Fruit fly (Drosophila melanogaster) whole organism, embryonic: ENCODE results near the gene CG17327.
A peak's percentile ranks its signal among the peaks of the same experiment; 100 is the strongest.

Source experiments
- Asciz ChIP-seq: fragments of 200-800 bp; sonication (Bioruptor generic); optimal IDR thresholded peaks from 2 replicates; lab custom pipeline; 2017; ENCODE audit warnings: missing biosample characterization, mild to moderate bottlenecking, missing genetic modification characterization, missing genetic modification reagents
- Awh ChIP-seq: fragments of 200-800 bp; sonication (Bioruptor generic); IDR thresholded peaks from 2 replicates; pipeline ENCODE4, ENCODE4 v1.3.6; 2022; ENCODE audit warnings: missing biosample characterization, missing genetic modification characterization
- CG11456 ChIP-seq: fragments of 200-800 bp; sonication (Bioruptor generic); IDR thresholded peaks from 3 replicates; pipeline ENCODE4 v1.3.6; 2022; ENCODE audit warnings: missing biosample characterization, missing genetic modification characterization
- CG11504 ChIP-seq: fragments of 200-800 bp; sonication (Bioruptor generic); optimal IDR thresholded peaks from 3 replicates; lab custom pipeline; 2019; ENCODE audit warnings: missing biosample characterization, mild to moderate bottlenecking, missing genetic modification characterization, moderate library complexity
- CG11723 ChIP-seq: fragments of 200-800 bp; sonication (Bioruptor generic); optimal IDR thresholded peaks from 2 replicates; lab custom pipeline; 2017; ENCODE audit warnings: missing biosample characterization, mild to moderate bottlenecking, missing genetic modification characterization
- CG12942 ChIP-seq: fragments of 200-800 bp; sonication (Bioruptor generic); optimal IDR thresholded peaks from 3 replicates; lab custom pipeline; 2016; ENCODE audit warnings: missing biosample characterization, missing genetic modification characterization
- CG13287 ChIP-seq: fragments of 200-800 bp; sonication (Bioruptor generic); IDR thresholded peaks from 2 replicates; pipeline ENCODE4 v1.3.6; 2022; ENCODE audit warnings: missing biosample characterization, missing genetic modification characterization; ENCODE audit not compliant: partially characterized antibody
- CG17829 ChIP-seq: fragments of 200-800 bp; optimal IDR thresholded peaks from 2 replicates; lab custom pipeline; 2019; ENCODE audit warnings: missing biosample characterization, mild to moderate bottlenecking, missing genetic modification characterization, moderate library complexity
- CG2116 ChIP-seq: fragments of 200-800 bp; sonication (Bioruptor generic); optimal IDR thresholded peaks from 3 replicates; lab custom pipeline; 2018; ENCODE audit warnings: missing biosample characterization, mild to moderate bottlenecking, missing genetic modification characterization
- CG2199 ChIP-seq: fragments of 200-800 bp; sonication (Bioruptor generic); IDR thresholded peaks from 3 replicates; pipeline ENCODE4 v1.3.6; 2022; ENCODE audit warnings: missing biosample characterization, missing genetic modification characterization
- CG2875 ChIP-seq: fragments of 200-800 bp; sonication (Bioruptor generic); optimal IDR thresholded peaks from 2 replicates; lab custom pipeline; 2017; ENCODE audit warnings: missing biosample characterization, mild to moderate bottlenecking, missing genetic modification characterization, missing genetic modification reagents
- CG31388 ChIP-seq: fragments of 200-800 bp; sonication (Bioruptor generic); optimal IDR thresholded peaks from 2 replicates; lab custom pipeline; 2016; ENCODE audit warnings: missing biosample characterization, missing genetic modification characterization
- CG6654 ChIP-seq: fragments of 200-800 bp; sonication (Bioruptor generic); optimal IDR thresholded peaks from 2 replicates; lab custom pipeline; 2017; ENCODE audit warnings: missing biosample characterization, mild to moderate bottlenecking, missing genetic modification characterization
- CG6854 ChIP-seq: fragments of 200-800 bp; sonication (Bioruptor generic); optimal IDR thresholded peaks from 3 replicates; lab custom pipeline; 2017; ENCODE audit warnings: missing biosample characterization, mild to moderate bottlenecking, missing genetic modification characterization
- CG7963 ChIP-seq: fragments of 200-800 bp; sonication (Bioruptor generic); IDR thresholded peaks from 3 replicates; pipeline ENCODE4 v1.3.6; 2022; ENCODE audit warnings: missing biosample characterization, missing genetic modification characterization; ENCODE audit not compliant: partially characterized antibody
- CG8281 ChIP-seq: fragments of 200-800 bp; sonication (Bioruptor generic); optimal IDR thresholded peaks from 2 replicates; lab custom pipeline; 2018; ENCODE audit warnings: missing biosample characterization, mild to moderate bottlenecking, missing genetic modification characterization, moderate library complexity
- Dip3 ChIP-seq: fragments of 200-800 bp; sonication (Bioruptor generic); optimal IDR thresholded peaks from 3 replicates; lab custom pipeline; 2016; ENCODE audit warnings: missing biosample characterization, missing genetic modification characterization
- Doc3 ChIP-seq: fragments of 200-800 bp; sonication (Bioruptor generic); IDR thresholded peaks from 3 replicates; pipeline ENCODE4 v1.3.6; 2022; ENCODE audit warnings: missing biosample characterization, missing genetic modification characterization; ENCODE audit not compliant: partially characterized antibody
- Dp ChIP-seq: fragments of 200-800 bp; sonication (Bioruptor generic); optimal IDR thresholded peaks from 2 replicates; lab custom pipeline; 2018; ENCODE audit warnings: missing biosample characterization, mild to moderate bottlenecking, missing genetic modification characterization, moderate library complexity
- E2f1 ChIP-seq: fragments of 200-800 bp; sonication (Bioruptor generic); IDR thresholded peaks from 2 replicates; pipeline ENCODE4 v1.3.6; 2022; ENCODE audit warnings: missing biosample characterization, missing genetic modification characterization
- Fer2 ChIP-seq: fragments of 200-800 bp; sonication (Bioruptor generic); optimal IDR thresholded peaks from 2 replicates; lab custom pipeline; 2018; ENCODE audit warnings: missing biosample characterization, mild to moderate bottlenecking, missing genetic modification characterization, moderate library complexity
- Hand ChIP-seq: fragments of 200-800 bp; sonication (Bioruptor generic); optimal IDR thresholded peaks from 2 replicates; lab custom pipeline; 2017; ENCODE audit warnings: mild to moderate bottlenecking, missing biosample characterization, missing genetic modification reagents, missing genetic modification characterization
- Lim3 ChIP-seq: fragments of 200-800 bp; sonication (Bioruptor generic); IDR thresholded peaks from 2 replicates; pipeline ENCODE4 v1.3.6; 2022; ENCODE audit warnings: missing biosample characterization, missing genetic modification characterization
- MESR4 ChIP-seq: fragments of 200-800 bp; sonication (Bioruptor generic); optimal IDR thresholded peaks from 2 replicates; lab custom pipeline; 2018; ENCODE audit warnings: missing biosample characterization, mild to moderate bottlenecking, missing genetic modification characterization, moderate library complexity
- NFAT ChIP-seq: fragments of 200-800 bp; sonication (Bioruptor generic); IDR thresholded peaks from 2 replicates; pipeline ENCODE4 v1.3.6; 2022; ENCODE audit warnings: missing biosample characterization, missing genetic modification characterization
- Oaz ChIP-seq: fragments of 200-800 bp; sonication (Bioruptor generic); IDR thresholded peaks from 2 replicates; pipeline ENCODE4 v1.3.6; 2022; ENCODE audit warnings: missing biosample characterization, missing genetic modification characterization
- Pdp1 ChIP-seq, 2 experiments: fragments of 200-800 bp; sonication (Bioruptor generic); optimal IDR thresholded peaks; 3 replicates each; lab custom pipeline; 2016; ENCODE audit warnings: missing biosample characterization in 2 of 2, missing genetic modification characterization in 2 of 2, mild to moderate bottlenecking in 1 of 2, moderate library complexity in 1 of 2
- Poxn ChIP-seq: fragments of 200-800 bp; sonication (Bioruptor generic); IDR thresholded peaks from 2 replicates; pipeline ENCODE4 v1.3.6; 2022; ENCODE audit warnings: missing biosample characterization, missing genetic modification characterization
- Six4 ChIP-seq: fragments of 200-800 bp; sonication (Bioruptor generic); optimal IDR thresholded peaks from 2 replicates; lab custom pipeline; 2016; ENCODE audit warnings: missing biosample characterization, missing genetic modification characterization
- chm ChIP-seq: fragments of 200-800 bp; sonication (Bioruptor generic); IDR thresholded peaks from 2 replicates; pipeline ENCODE4 v1.3.6; 2022; ENCODE audit warnings: missing biosample characterization, missing genetic modification characterization
- crol ChIP-seq: fragments of 200-800 bp; sonication (Bioruptor generic); IDR thresholded peaks from 2 replicates; pipeline ENCODE4 v1.3.6; 2022; ENCODE audit warnings: missing biosample characterization, missing genetic modification characterization
- eve ChIP-seq, 2 experiments: fragments of >200 bp; optimal IDR thresholded peaks; 2 replicates each; lab custom pipeline; 2017; ENCODE audit warnings: missing biosample characterization in 2 of 2, missing genetic modification characterization in 2 of 2
- exex ChIP-seq: fragments of 200-800 bp; sonication (Bioruptor generic); optimal IDR thresholded peaks from 4 replicates; lab custom pipeline; 2018; ENCODE audit warnings: missing biosample characterization, mild to moderate bottlenecking, missing genetic modification characterization, moderate library complexity
- gce ChIP-seq: fragments of 200-800 bp; sonication (Bioruptor generic); IDR thresholded peaks from 3 replicates; pipeline ENCODE4 v1.3.6; 2022; ENCODE audit warnings: missing biosample characterization, missing genetic modification characterization
- grn ChIP-seq: fragments of 200-800 bp; sonication (Bioruptor generic); optimal IDR thresholded peaks from 3 replicates; lab custom pipeline; 2017; ENCODE audit warnings: missing biosample characterization, missing genetic modification characterization
- hb ChIP-seq: fragments of 200-800 bp; sonication (Bioruptor generic); IDR thresholded peaks from 3 replicates; pipeline ENCODE4 v1.3.6; 2022; ENCODE audit warnings: missing biosample characterization, missing genetic modification characterization; ENCODE audit not compliant: partially characterized antibody
- jumu ChIP-seq: fragments of 200-800 bp; sonication (Bioruptor generic); optimal IDR thresholded peaks from 3 replicates; lab custom pipeline; 2016; ENCODE audit warnings: missing biosample characterization, missing genetic modification characterization
- knrl ChIP-seq: fragments of 200-800 bp; sonication (Bioruptor generic); IDR thresholded peaks from 3 replicates; pipeline ENCODE4 v1.3.6; 2022; ENCODE audit warnings: missing biosample characterization, missing genetic modification characterization; ENCODE audit not compliant: partially characterized antibody
- lilli ChIP-seq: fragments of 200-800 bp; sonication (Bioruptor generic); optimal IDR thresholded peaks from 3 replicates; lab custom pipeline; 2016; ENCODE audit warnings: missing biosample characterization, missing genetic modification characterization
- pzg ChIP-seq: fragments of 200-800 bp; sonication (Bioruptor generic); optimal IDR thresholded peaks from 3 replicates; lab custom pipeline; 2018; ENCODE audit warnings: missing biosample characterization, mild to moderate bottlenecking, missing genetic modification characterization, moderate library complexity
- seq ChIP-seq: fragments of 200-800 bp; sonication (Bioruptor generic); IDR thresholded peaks from 2 replicates; pipeline ENCODE4 v1.3.6; 2022; ENCODE audit warnings: missing biosample characterization, missing genetic modification characterization
- shn ChIP-seq: fragments of 200-800 bp; sonication (Bioruptor generic); optimal IDR thresholded peaks from 3 replicates; lab custom pipeline; 2016; ENCODE audit warnings: missing biosample characterization, missing genetic modification characterization
- so ChIP-seq: fragments of 200-800 bp; sonication (Bioruptor generic); IDR thresholded peaks from 3 replicates; pipeline ENCODE4 v1.3.6; 2022; ENCODE audit warnings: missing biosample characterization, missing genetic modification characterization
- ssp ChIP-seq: fragments of 200-800 bp; sonication (Bioruptor generic); IDR thresholded peaks from 2 replicates; pipeline ENCODE4 v1.3.6; 2022; ENCODE audit warnings: missing biosample characterization, missing genetic modification characterization
- twi ChIP-seq: fragments of 200-800 bp; optimal IDR thresholded peaks from 2 replicates; lab custom pipeline; 2019; ENCODE audit warnings: missing biosample characterization, mild to moderate bottlenecking, missing genetic modification characterization, moderate library complexity
- wdn ChIP-seq: fragments of 200-800 bp; sonication (Bioruptor generic); IDR thresholded peaks from 2 replicates; pipeline ENCODE4 v1.3.6; 2022; ENCODE audit warnings: missing biosample characterization, missing genetic modification characterization
- yki ChIP-seq: fragments of >200 bp; optimal IDR thresholded peaks from 3 replicates; lab custom pipeline; 2018
- zen2 ChIP-seq: fragments of 200-800 bp; sonication (Bioruptor generic); IDR thresholded peaks from 3 replicates; pipeline ENCODE4 v1.3.6; 2022; ENCODE audit warnings: missing biosample characterization, missing genetic modification characterization; ENCODE audit not compliant: partially characterized antibody
- zfh2 ChIP-seq: fragments of 200-800 bp; sonication (Bioruptor generic); optimal IDR thresholded peaks from 2 replicates; lab custom pipeline; 2016; ENCODE audit warnings: missing biosample characterization, missing genetic modification characterization

CG17327 gene

DNA sequence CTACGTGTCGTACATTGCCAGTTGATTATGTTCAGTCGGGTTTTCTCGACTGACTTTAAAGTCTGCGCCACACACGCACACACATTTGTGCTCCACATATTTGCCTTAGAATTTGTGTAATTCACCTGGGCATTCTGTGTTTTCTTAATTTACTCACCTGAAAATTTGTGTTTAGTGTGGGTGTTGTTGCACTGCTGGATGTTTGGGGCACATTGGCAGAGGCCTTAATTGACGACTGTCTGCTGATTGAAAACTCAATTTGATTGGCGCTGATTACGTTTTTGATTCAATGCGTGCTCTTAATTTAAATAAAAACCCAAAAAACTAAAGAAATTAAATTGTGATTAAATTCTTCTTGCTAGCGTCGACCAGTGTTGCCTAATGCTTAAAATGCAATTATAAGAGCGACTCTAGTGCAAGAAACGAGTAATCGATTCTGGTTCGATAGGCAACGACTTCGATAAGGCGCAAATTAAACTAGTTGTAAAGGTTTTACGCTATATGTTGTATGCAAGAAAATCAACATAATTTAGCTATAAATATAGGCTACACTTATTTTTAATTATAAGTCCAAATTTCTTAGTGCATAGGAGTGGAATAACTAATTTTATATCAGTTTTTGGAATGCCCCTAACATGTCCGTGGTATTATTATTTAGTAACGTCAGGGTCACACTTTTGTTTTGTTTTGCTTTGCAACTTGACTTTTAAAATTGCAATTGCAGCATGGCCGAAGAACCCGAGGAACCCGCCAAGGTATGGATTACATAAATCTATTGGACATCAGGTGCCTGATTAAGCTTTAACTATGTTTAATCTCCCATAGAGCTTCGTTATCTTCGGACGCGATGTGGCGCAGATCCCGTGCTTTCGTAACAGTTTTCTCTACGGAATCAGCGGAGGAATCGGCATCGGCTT, 33.0 kb upstream of the CG17327 start, which contains the start of the genes CG46281 and CG46280 (continued):
- peak; percentile 57 for TF ChIP-seq Dp
- no peak for TF ChIP-seq Awh (GFP tag; lab: Robert Waterston, UW)
- no peak for TF ChIP-seq CG6654 (GFP tag; lab: Kevin White, UChicago)
- TF ChIP-seq hb (GFP tag; lab: Robert Waterston, UW) = peak; percentile 67; the same call in 2 of the 3 replicates
- no peak for TF ChIP-seq chm (GFP tag; lab: Robert Waterston, UW)
- TF ChIP-seq knrl = no peak; the same call in 2 of the 3 replicates
- TF ChIP-seq shn (GFP tag; lab: Kevin White, UChicago) = peak; percentile 12
- no peak for TF ChIP-seq CG11456 (GFP tag; lab: Robert Waterston, UW)
- TF ChIP-seq CG6854 = no peak
- no peak for TF ChIP-seq E2f1 (GFP tag; lab: Robert Waterston, UW)
- TF ChIP-seq jumu (GFP tag; lab: Kevin White, UChicago) = no peak
- TF ChIP-seq Asciz (GFP tag; lab: Kevin White, UChicago) = no peak
- TF ChIP-seq CG17829 (tag; lab: Kevin White, UChicago) = peak; percentile 66
- TF ChIP-seq NFAT (GFP tag; lab: Robert Waterston, UW) = no peak
- TF ChIP-seq gce (GFP tag; lab: Robert Waterston, UW) = no peak
- no peak for TF ChIP-seq Poxn (GFP tag; lab: Robert Waterston, UW)
- TF ChIP-seq Six4 (GFP tag; lab: Kevin White, UChicago) = no peak
- no peak for TF ChIP-seq ssp (GFP tag; lab: Robert Waterston, UW)
- no peak for TF ChIP-seq twi (tag; lab: Kevin White, UChicago)
- TF ChIP-seq CG2875 (GFP tag; lab: Kevin White, UChicago) = no peak
- peak; percentile 72 for TF ChIP-seq pzg (GFP tag; lab: Kevin White, UChicago)
- TF ChIP-seq eve (GFP tag; optimal IDR thresholded peaks at IDR 0.05; lab: Kevin White, UChicago) = no peak
- TF ChIP-seq grn = no peak
- peak; percentile 66 for TF ChIP-seq MESR4 (GFP tag; lab: Kevin White, UChicago)
- TF ChIP-seq CG11504 (tag; lab: Kevin White, UChicago) = no peak
- TF ChIP-seq so (GFP tag; lab: Robert Waterston, UW) = no peak
- TF ChIP-seq CG8281 (tag; lab: Kevin White, UChicago) = no peak
- TF ChIP-seq Pdp1 (GFP tag; optimal IDR thresholded peaks at IDR 0.05; lab: Kevin White, UChicago) = peak; percentile 31 to 78
- TF ChIP-seq Dip3 (GFP tag; lab: Kevin White, UChicago) = no peak
- 0 out of 3 replicates have a peak, but pooled peaks have one; percentile 43 for TF ChIP-seq Doc3 (GFP tag; lab: Robert Waterston, UW)
- TF ChIP-seq Lim3 (GFP tag; lab: Robert Waterston, UW) = no peak
- no peak for TF ChIP-seq exex (tag; lab: Kevin White, UChicago)
- TF ChIP-seq CG13287 (GFP tag; lab: Robert Waterston, UW) = peak; percentile 82
- TF ChIP-seq zen2 = no peak; the same call in 2 of the 3 replicates
- TF ChIP-seq lilli = peak; percentile 66
- TF ChIP-seq CG7963 (GFP tag; lab: Robert Waterston, UW) = no peak
- no peak for TF ChIP-seq CG31388 (GFP tag; lab: Kevin White, UChicago)
- TF ChIP-seq crol (GFP tag; lab: Robert Waterston, UW) = no peak
- TF ChIP-seq Fer2 = no peak
- no peak for TF ChIP-seq yki (lab: Kevin White, UChicago)
- TF ChIP-seq Hand = peak; percentile 23
- TF ChIP-seq CG2199 = no peak
- TF ChIP-seq wdn (GFP tag; lab: Robert Waterston, UW) = no peak
- TF ChIP-seq Oaz (GFP tag; lab: Robert Waterston, UW) = no peak
- peak; percentile 17 for TF ChIP-seq CG12942
- no peak for TF ChIP-seq seq (GFP tag; lab: Robert Waterston, UW)
- no peak for TF ChIP-seq CG11723 (GFP tag; lab: Kevin White, UChicago)
- TF ChIP-seq zfh2 (GFP tag; lab: Kevin White, UChicago) = peak; percentile 33
- peak; percentile 95 for TF ChIP-seq CG2116 (GFP tag; lab: Kevin White, UChicago)
